Worm (Caenorhabditis elegans): ENCODE results near the gene T23B7.2.
"Not testable (repeated sequence)": the region's sequence is repeated elsewhere in the genome, so short reads cannot be mapped to it uniquely, and the experiment has no call there.

ce11 chrII:4842143-4842658, at the start of gene T23B7.2, which contains the start of gene nspd-4:
- TF ChIP-seq snpc-4 (tag; optimal IDR thresholded peaks at IDR 0.05); ama-1 (optimal IDR thresholded peaks at IDR 0.05); nhr-237 (tag; optimal IDR thresholded peaks at IDR 0.05); ztf-11 (tag; optimal IDR thresholded peaks at IDR 0.05); lin-13 (GFP tag; optimal IDR thresholded peaks at IDR 0.05); skn-1 (tag; optimal IDR thresholded peaks at IDR 0.05): not testable (repeated sequence)
